Fruit fly (Drosophila melanogaster): ENCODE measurements around the gene CG8004.

CG8004 gene

DNA sequence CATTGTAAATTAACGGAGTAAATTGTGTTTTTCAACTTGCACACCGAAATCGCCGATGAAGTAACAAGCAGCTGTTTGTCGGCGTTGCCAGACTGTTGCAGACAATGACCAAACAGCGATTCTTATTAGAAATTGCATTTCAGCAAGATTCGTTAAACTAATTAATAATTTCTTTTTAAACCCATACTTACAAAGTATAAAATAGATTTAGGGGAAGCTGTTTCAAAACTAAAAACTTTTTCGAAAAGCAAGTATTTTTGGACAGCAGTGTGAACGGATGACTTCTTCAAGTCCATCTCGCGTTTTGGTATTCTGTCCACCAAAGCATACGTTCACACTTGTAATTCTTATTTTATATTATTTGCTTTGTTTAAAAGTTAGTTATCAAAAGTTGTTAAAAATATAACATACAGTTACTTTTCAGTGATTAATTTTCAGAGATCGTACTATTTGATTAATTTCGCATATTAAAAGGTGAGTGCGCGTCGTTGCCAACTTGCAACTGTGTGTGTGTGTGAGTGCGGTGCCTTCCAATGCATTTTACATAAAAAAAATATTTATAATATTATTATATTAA, at the start of gene CG8004, which contains the start of gene RhoGDI (continued):
- TF ChIP-seq E2f1 (GFP tag; IDR thresholded peaks at IDR 0.05) (peak; percentile 45), so (GFP tag; IDR thresholded peaks at IDR 0.05) (no peak), Lim3 (GFP tag; IDR thresholded peaks at IDR 0.05) (no peak), CG7357 (GFP tag; IDR thresholded peaks at IDR 0.05) (peak; percentile 96), chinmo (GFP tag; IDR thresholded peaks at IDR 0.05; ENCODE audit: partially characterized antibody) (no peak), corto (GFP tag; optimal IDR thresholded peaks at IDR 0.05) (no peak), Deaf1 (tag; optimal IDR thresholded peaks at IDR 0.05) (no peak), tio (GFP tag; optimal IDR thresholded peaks at IDR 0.05) (no peak), zf30C (GFP tag; optimal IDR thresholded peaks at IDR 0.05) (no peak), CG34376 (GFP tag; optimal IDR thresholded peaks at IDR 0.05) (peak; percentile 12), rib (GFP tag; IDR thresholded peaks at IDR 0.05) (0 out of 2 replicates have a peak, but pooled peaks have one; percentile 33), CG10209 (GFP tag; optimal IDR thresholded peaks at IDR 0.05) (peak; percentile 39), CG12744 (GFP tag; optimal IDR thresholded peaks at IDR 0.05) (peak; percentile 54), CG14441 (GFP tag; IDR thresholded peaks at IDR 0.05) (peak; percentile 53), CG1602 (GFP tag; optimal IDR thresholded peaks at IDR 0.05) (peak; percentile 63), aop (GFP tag; IDR thresholded peaks at IDR 0.05) (no peak), unpg (GFP tag; optimal IDR thresholded peaks at IDR 0.05) (peak; percentile 68), CG4707 (GFP tag; optimal IDR thresholded peaks at IDR 0.05) (no peak), al (GFP tag; IDR thresholded peaks at IDR 0.05) (0 out of 2 replicates have a peak, but pooled peaks have one; percentile 9), Doc2 (GFP tag; IDR thresholded peaks at IDR 0.05) (no peak), CG13894 (tag; optimal IDR thresholded peaks at IDR 0.05) (peak; percentile 64), Hr78 (GFP tag; optimal IDR thresholded peaks at IDR 0.05) (no peak), trh (GFP tag; optimal IDR thresholded peaks at IDR 0.05) (peak; percentile 35), CG4730 (GFP tag; IDR thresholded peaks at IDR 0.05) (0 out of 2 replicates have a peak, but pooled peaks have one; percentile 25), CG5245 (GFP tag; optimal IDR thresholded peaks at IDR 0.05) (peak; percentile 30), CG2116 (GFP tag; optimal IDR thresholded peaks at IDR 0.05) (peak; percentile 74), en (GFP tag; optimal IDR thresholded peaks at IDR 0.05) (no peak), H15 (GFP tag; IDR thresholded peaks at IDR 0.05) (no peak), CG11093 (GFP tag; IDR thresholded peaks at IDR 0.05) (0 out of 3 replicates have a peak, but pooled peaks have one; percentile 47), tgo (GFP tag; IDR thresholded peaks at IDR 0.05) (peak; percentile 59; the same call in 2 of the 3 replicates), gce (GFP tag; IDR thresholded peaks at IDR 0.05) (no peak), YL-1 (GFP tag; optimal IDR thresholded peaks at IDR 0.05) (peak; percentile 65), D19A (tag; optimal IDR thresholded peaks at IDR 0.05) (peak; percentile 16), CG10321 (GFP tag; IDR thresholded peaks at IDR 0.05) (no peak), CG10462 (GFP tag; optimal IDR thresholded peaks at IDR 0.05) (peak; percentile 28), Blimp-1 (GFP tag; optimal IDR thresholded peaks at IDR 0.05) (peak; percentile 60), CG4404 (GFP tag; IDR thresholded peaks at IDR 0.05) (no peak), CG9727 (GFP tag; optimal IDR thresholded peaks at IDR 0.05) (peak; percentile 55), CG1832 (GFP tag; optimal IDR thresholded peaks at IDR 0.05) (no peak), CG9932 (GFP tag; IDR thresholded peaks at IDR 0.05) (peak; percentile 82), chn (GFP tag; optimal IDR thresholded peaks at IDR 0.05) (peak; percentile 73), psq (GFP tag; optimal IDR thresholded peaks at IDR 0.05) (no peak), Atf6 (GFP tag; IDR thresholded peaks at IDR 0.05) (no peak; the same call in 1 of the 2 replicates), dati (GFP tag; IDR thresholded peaks at IDR 0.05) (peak; percentile 8; the same call in 1 of the 2 replicates), CG12299 (tag; optimal IDR thresholded peaks at IDR 0.05) (peak; percentile 73), zen2 (GFP tag; IDR thresholded peaks at IDR 0.05; ENCODE audit: partially characterized antibody) (no peak), CG10267 (tag; optimal IDR thresholded peaks at IDR 0.05) (peak; percentile 78), maf-S (GFP tag; optimal IDR thresholded peaks at IDR 0.05) (peak; percentile 61), CG7963 (GFP tag; IDR thresholded peaks at IDR 0.05; ENCODE audit: partially characterized antibody) (no peak), luna (GFP tag; optimal IDR thresholded peaks at IDR 0.05) (no peak)
